Worm (Caenorhabditis elegans): ENCODE measurements around the gene C50E10.1.

C50E10.1 gene

DNA sequence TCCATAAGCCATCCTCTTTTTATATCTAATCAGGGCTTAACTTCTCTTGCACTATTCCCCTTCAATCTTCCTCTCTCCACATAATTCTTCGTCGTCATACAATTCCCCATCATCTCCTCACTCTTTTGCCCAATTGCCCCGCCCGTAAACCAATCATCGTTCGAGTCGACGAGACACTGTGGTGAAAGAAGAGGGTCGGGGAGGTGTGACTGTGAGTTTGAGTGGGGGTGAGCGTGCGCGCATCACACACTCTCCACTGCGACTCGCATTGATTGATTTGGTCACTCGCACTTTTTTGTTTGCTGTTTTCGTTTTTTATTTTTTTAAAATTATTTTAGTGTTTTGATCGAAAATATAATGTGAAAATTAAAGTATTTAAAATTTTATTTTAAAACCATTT, 36.9 kb upstream of the C50E10.1 start (continued):
- no peak for TF ChIP-seq elt-2 (tag; optimal IDR thresholded peaks at IDR 0.05)
- TF ChIP-seq ceh-88 (GFP tag; IDR thresholded peaks at IDR 0.05): no peak
- peak; percentile 72 for TF ChIP-seq fkh-8 (tag; optimal IDR thresholded peaks at IDR 0.05)
- TF ChIP-seq lsy-2 (tag; optimal IDR thresholded peaks at IDR 0.05): peak; percentile 91 to 95
- peak; percentile 2 for TF ChIP-seq sox-4 (tag; optimal IDR thresholded peaks at IDR 0.05)
- peak; percentile 33 for TF ChIP-seq hpl-2 (GFP tag; optimal IDR thresholded peaks at IDR 0.05)
- TF ChIP-seq tlp-1 (tag; optimal IDR thresholded peaks at IDR 0.05): no peak
- no peak for TF ChIP-seq mef-2 (tag; optimal IDR thresholded peaks at IDR 0.05)
- TF ChIP-seq unc-62 (GFP tag; optimal IDR thresholded peaks at IDR 0.05): no peak
- no peak for TF ChIP-seq alr-1 (tag; optimal IDR thresholded peaks at IDR 0.05; ENCODE audit: borderline replicate concordance)
- TF ChIP-seq nhr-85 (tag): peak; percentile 68

DNA sequence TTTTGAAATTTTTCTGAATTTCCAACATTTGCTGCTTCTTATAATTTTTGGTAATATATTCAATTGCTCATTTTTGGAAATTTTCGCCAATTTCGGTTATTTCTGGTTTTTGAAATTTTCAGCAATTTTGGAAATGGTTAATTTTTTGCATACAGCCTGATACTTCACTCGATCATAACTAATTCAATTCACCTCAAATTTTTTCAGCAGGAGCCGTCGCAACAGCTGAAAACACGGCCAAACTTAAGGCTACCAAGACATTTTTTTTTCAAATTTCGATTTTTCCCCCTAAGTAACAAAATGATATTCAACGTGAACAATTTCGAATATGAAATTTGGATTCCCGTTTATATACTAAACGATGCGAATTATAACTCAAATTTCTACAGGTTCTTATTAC, 33.2 kb upstream of the C50E10.1 start, which contains the start of gene sre-52:
TSS of gene sre-52 (plus strand) at position 301 of the 400 bp plus-strand sequence.
- TF ChIP-seq ceh-90 (tag; optimal IDR thresholded peaks at IDR 0.05): no peak
- no peak for TF ChIP-seq aly-2 (tag; optimal IDR thresholded peaks at IDR 0.05)
- TF ChIP-seq jun-1 (tag; optimal IDR thresholded peaks at IDR 0.05): no peak
- no peak for TF ChIP-seq nhr-90 (tag; optimal IDR thresholded peaks at IDR 0.05; ENCODE audit: poor library complexity)
- TF ChIP-seq swsn-7 (tag; optimal IDR thresholded peaks at IDR 0.05): no peak
- TF ChIP-seq unc-98 (GFP tag; IDR thresholded peaks at IDR 0.05): no peak
- no peak for TF ChIP-seq lin-35 (GFP tag; optimal IDR thresholded peaks at IDR 0.05)
- no peak for TF ChIP-seq nhr-71 (tag; optimal IDR thresholded peaks at IDR 0.05)
- no peak for TF ChIP-seq ztf-11 (tag; optimal IDR thresholded peaks at IDR 0.05)
- no peak for TF ChIP-seq nhr-237 (tag; optimal IDR thresholded peaks at IDR 0.05)
- TF ChIP-seq unc-86 (tag; optimal IDR thresholded peaks at IDR 0.05): no peak
- TF ChIP-seq hpl-2 (GFP tag; optimal IDR thresholded peaks at IDR 0.05): no peak
- TF ChIP-seq irx-1 (tag; optimal IDR thresholded peaks at IDR 0.05): no peak
- no peak for TF ChIP-seq F16B12.6 (tag; optimal IDR thresholded peaks at IDR 0.05)

DNA sequence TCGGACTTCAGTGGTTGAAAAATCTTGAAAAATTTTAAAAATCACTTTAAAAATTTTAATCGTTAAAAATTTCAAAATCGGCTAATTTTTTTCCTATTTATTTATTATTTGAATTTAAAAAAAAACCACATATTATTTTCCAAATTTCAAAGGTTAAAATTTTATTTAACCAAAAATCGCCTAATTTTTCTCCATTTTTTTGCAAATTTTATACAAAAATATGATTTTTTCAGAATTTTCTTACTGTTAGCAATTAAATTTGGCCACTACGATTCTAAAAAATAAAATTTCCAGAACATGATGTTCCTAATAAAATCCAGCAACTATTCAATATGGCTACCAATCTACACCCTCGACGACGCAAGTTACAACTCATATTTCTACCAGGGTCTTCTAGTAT, 30.4 kb upstream of the C50E10.1 start, which contains the start of gene sre-54:
TSS of gene sre-54 (plus strand) at position 301 of the 400 bp plus-strand sequence.
- no peak for TF ChIP-seq Y116A8C.19 (tag; optimal IDR thresholded peaks at IDR 0.05; ENCODE audit: borderline replicate concordance)
- no peak for TF ChIP-seq vab-15 (tag; optimal IDR thresholded peaks at IDR 0.05)
- no peak for TF ChIP-seq ets-5 (GFP tag; IDR thresholded peaks at IDR 0.05)

DNA sequence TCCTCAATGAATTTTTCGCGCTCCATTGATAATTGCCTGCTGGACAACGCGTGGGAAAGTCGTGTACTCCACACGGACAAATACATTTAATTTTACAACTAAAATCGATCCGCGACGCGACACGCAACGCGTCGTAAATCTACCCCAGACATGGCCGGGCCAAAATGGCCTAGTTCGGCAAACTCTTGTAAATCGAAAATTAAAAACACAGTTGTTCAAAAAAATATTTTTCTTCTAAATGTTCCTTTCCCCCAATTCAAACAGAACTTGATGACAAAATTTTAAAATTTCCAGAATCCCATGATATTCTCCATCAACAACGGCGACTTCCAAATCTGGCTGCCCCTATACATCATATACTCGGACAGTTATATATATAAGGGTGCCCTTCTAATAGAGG, 26.7 kb upstream of the C50E10.1 start, which contains the start of gene sre-55:
TSS of gene sre-55 (plus strand) at position 301 of the 400 bp plus-strand sequence.
- no peak for TF ChIP-seq nhr-28 (tag; optimal IDR thresholded peaks at IDR 0.05)
- no peak for TF ChIP-seq unc-62 (GFP tag; optimal IDR thresholded peaks at IDR 0.05)

DNA sequence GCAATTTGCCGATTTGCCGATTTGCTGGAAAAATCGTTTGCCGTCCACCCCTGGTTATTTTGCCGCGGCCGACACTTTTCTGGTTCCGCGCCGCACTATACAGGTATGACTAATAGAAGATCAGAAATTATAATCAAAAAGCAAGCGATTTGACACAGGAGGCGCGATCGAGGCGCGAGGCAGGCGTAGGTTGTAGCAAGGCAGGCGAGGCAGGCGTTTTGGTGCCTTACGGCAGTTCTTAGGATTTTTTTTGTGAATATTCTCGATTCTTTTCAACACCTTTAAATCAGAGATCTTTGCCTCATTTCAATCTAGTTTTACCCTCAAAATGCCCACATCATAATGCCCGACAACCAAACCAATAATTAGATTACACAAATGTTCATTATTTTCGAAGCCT, 21.9 kb upstream of the C50E10.1 start, which contains the start of gene sre-56:
TSS of gene sre-56 (plus strand) at position 301 of the 400 bp plus-strand sequence.
- TF ChIP-seq pax-3 (tag; optimal IDR thresholded peaks at IDR 0.05) (no peak), rnt-1 (tag; optimal IDR thresholded peaks at IDR 0.05) (no peak), nhr-28 (tag; optimal IDR thresholded peaks at IDR 0.05) (no peak)

DNA sequence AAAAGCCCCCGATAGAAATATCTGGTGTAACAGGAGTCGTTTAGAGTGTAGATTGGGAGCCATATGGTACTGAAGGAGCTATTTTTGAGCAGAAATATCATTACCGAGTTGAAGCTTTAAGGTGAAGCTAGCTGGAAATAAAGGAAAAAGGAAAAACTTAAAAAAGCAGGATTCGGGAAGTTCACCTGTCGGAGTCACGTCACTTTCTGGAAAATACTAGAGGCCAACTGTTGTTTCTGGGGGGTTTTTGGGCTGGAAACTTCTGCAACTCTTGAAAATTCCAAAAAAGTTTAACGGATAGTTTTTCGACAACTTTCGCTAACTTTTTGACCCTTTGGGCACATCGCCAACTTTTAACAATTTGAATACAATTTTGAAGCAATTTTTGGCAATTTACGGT, 21.1 kb upstream of the C50E10.1 start, which contains the start of gene sre-53:
TSS of gene sre-53 (minus strand) at position 101 of the 400 bp plus-strand sequence.
- TF ChIP-seq nhr-85 (tag): no peak
- TF ChIP-seq lin-13 (GFP tag; optimal IDR thresholded peaks at IDR 0.05): no peak
- no peak for TF ChIP-seq swsn-7 (tag; optimal IDR thresholded peaks at IDR 0.05)
- no peak for TF ChIP-seq nhr-76 (tag; optimal IDR thresholded peaks at IDR 0.05)
- no peak for TF ChIP-seq vab-15 (tag; optimal IDR thresholded peaks at IDR 0.05)
- no peak for TF ChIP-seq ets-5 (GFP tag; IDR thresholded peaks at IDR 0.05)
- TF ChIP-seq snpc-4 (tag; optimal IDR thresholded peaks at IDR 0.05): no peak
- TF ChIP-seq jun-1 (tag; optimal IDR thresholded peaks at IDR 0.05): no peak
- no peak for TF ChIP-seq nhr-237 (tag; optimal IDR thresholded peaks at IDR 0.05)
- TF ChIP-seq ama-1 (optimal IDR thresholded peaks at IDR 0.05): no peak
- no peak for TF ChIP-seq nhr-11 (tag; optimal IDR thresholded peaks at IDR 0.05)
- TF ChIP-seq nhr-47 (tag; optimal IDR thresholded peaks at IDR 0.05): no peak
- no peak for TF ChIP-seq unc-130 (tag; optimal IDR thresholded peaks at IDR 0.05)
- no peak for TF ChIP-seq nhr-77 (tag; optimal IDR thresholded peaks at IDR 0.05)
- no peak for TF ChIP-seq mef-2 (tag; optimal IDR thresholded peaks at IDR 0.05)
- TF ChIP-seq nhr-84 (tag; optimal IDR thresholded peaks at IDR 0.05): no peak
- TF ChIP-seq unc-30 (tag; optimal IDR thresholded peaks at IDR 0.05): no peak

Measured in whole organism, L1 larva.